Fruit fly (Drosophila melanogaster) Kc167 (cell line): Measurements from ENCODE around the gene CG31115.

ENCODE experiments used
- Myc ChIP-seq: fragments of >200 bp; optimal IDR thresholded peaks from 2 replicates; lab custom pipeline; 2017; ENCODE audit warnings: missing external identifiers
- Sin3A ChIP-seq: fragments of >200 bp; optimal IDR thresholded peaks from 2 replicates; lab custom pipeline; 2018; ENCODE audit warnings: missing external identifiers
- h ChIP-seq: fragments of >200 bp; optimal IDR thresholded peaks from 3 replicates; lab custom pipeline; 2018; ENCODE audit warnings: missing external identifiers
- insv ChIP-seq: fragments of >200 bp; optimal IDR thresholded peaks from 3 replicates; lab custom pipeline; 2018; ENCODE audit warnings: missing external identifiers
- psq ChIP-seq: fragments of >200 bp; optimal IDR thresholded peaks from 2 replicates; lab custom pipeline; 2017; ENCODE audit warnings: missing external identifiers

dm6 chr3R:24999575-24999974 is 37.2 kb upstream of the CG31115 start:
- TF ChIP-seq psq (no peak), Sin3A (lab: Kevin White, UChicago) (no peak), Myc (lab: Kevin White, UChicago) (no peak), h (lab: Kevin White, UChicago) (no peak), insv (lab: Kevin White, UChicago) (no peak)
